Worm (Caenorhabditis elegans) whole organism, young adult: ENCODE data around the gene C55A6.6.

Experiments used
- F39B2.1 ChIP-seq: fragments of 200-800 bp; sonication (Bioruptor generic); IDR thresholded peaks from 2 replicates; pipeline ENCODE4 v1.3.6; 2022; ENCODE audit warnings: missing genetic modification reagents, missing genetic modification characterization, missing compliant biosample characterization
- F52B5.7 ChIP-seq: sonication (generic microtip); optimal IDR thresholded peaks from 2 replicates; lab custom pipeline; 2016; ENCODE audit warnings: mild to moderate bottlenecking, missing genetic modification characterization, missing compliant biosample characterization
- F57A8.1 ChIP-seq: fragments of 200-800 bp; sonication (Bioruptor generic); optimal IDR thresholded peaks from 2 replicates; lab custom pipeline; 2018; ENCODE audit warnings: mild to moderate bottlenecking, missing genetic modification characterization, moderate library complexity, missing compliant biosample characterization
- ceh-100 ChIP-seq: fragments of 200-800 bp; sonication (Bioruptor generic); IDR thresholded peaks from 2 replicates; pipeline ENCODE4 v1.3.6; 2022; ENCODE audit warnings: missing genetic modification reagents, missing genetic modification characterization, missing compliant biosample characterization
- let-607 ChIP-seq, 2 experiments: fragments of 200-800 bp in 1 of 2; sonication (Bioruptor generic) in 1 of 2; sonication (generic microtip) in 1 of 2; optimal IDR thresholded peaks; 2 replicates each; lab custom pipeline; 2016 to 2018; ENCODE audit warnings: mild to moderate bottlenecking in 2 of 2, missing compliant biosample characterization in 2 of 2, missing genetic modification characterization in 2 of 2, moderate library complexity in 2 of 2, missing genotype in 1 of 2
- lin-26 ChIP-seq: fragments of 200-800 bp; sonication (Bioruptor generic); IDR thresholded peaks from 2 replicates; pipeline ENCODE4 v1.3.6; 2022; ENCODE audit warnings: missing genetic modification reagents, missing genetic modification characterization, missing compliant biosample characterization
- lin-54 ChIP-seq: fragments of 200-800 bp; sonication (Bioruptor generic); optimal IDR thresholded peaks from 2 replicates; lab custom pipeline; 2018; ENCODE audit warnings: mild to moderate bottlenecking, missing genetic modification characterization, missing compliant biosample characterization
- pha-4 ChIP-seq: fragments of 150-350 bp; sonication (generic microtip); optimal IDR thresholded peaks from 2 replicates; lab custom pipeline; 2014; ENCODE audit warnings: missing biosample characterization, missing genetic modification reagents, missing genetic modification characterization
- snpc-4 ChIP-seq, 5 experiments: fragments of 150-350 bp in 1 of 5; sonication (generic microtip) in 4 of 5; optimal IDR thresholded peaks; 2 replicates each; lab custom pipeline; 2014 to 2018; ENCODE audit warnings: missing genetic modification characterization in 5 of 5, missing biosample characterization in 3 of 5, antibody characterized with exemption in 2 of 5, mild to moderate bottlenecking in 2 of 5, missing compliant biosample characterization in 2 of 5, missing genotype in 2 of 5, moderate library complexity in 2 of 5, missing genetic modification reagents in 1 of 5
- unc-62 ChIP-seq: fragments of 150-350 bp; optimal IDR thresholded peaks from 2 replicates; lab custom pipeline; 2014; ENCODE audit warnings: missing biosample characterization, missing genetic modification reagents, missing genetic modification characterization
- ztf-22 ChIP-seq: fragments of 200-800 bp; sonication (Bioruptor generic); optimal IDR thresholded peaks from 2 replicates; lab custom pipeline; 2018; ENCODE audit warnings: mild to moderate bottlenecking, missing genetic modification characterization, moderate library complexity, missing compliant biosample characterization

DNA sequence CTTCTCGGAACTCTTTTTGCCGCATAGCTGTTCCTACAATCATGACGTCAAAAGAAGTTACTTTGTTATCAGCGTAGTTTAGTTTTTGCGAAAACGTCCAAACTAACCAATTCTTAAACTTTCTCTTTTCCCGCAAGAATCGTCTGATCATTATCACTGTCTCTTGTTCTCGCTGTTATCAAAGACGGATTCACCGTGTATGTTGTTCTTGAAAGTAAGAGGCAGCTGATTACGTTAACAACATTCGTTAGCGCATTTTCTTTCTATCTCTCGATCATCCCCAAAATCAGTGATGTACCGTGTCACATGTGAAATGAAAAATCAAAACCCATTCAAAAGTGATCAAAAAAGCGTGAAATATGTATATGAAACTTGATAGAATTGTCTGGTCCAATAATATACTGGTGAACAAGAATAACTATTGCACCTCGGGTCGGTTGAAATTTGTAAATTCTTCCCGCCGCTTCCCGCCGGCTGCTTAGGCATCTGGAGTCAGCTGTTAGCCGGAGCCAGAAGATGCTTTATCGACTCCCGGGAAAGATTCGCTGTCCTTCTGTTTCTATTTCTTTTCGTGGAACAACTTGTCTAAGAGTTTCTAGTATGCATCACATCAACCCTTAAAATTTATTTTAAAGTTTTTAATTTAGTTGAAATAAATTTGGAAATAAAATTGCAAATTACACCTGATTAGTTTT, 20.1 kb upstream of the C55A6.6 start:
- TF ChIP-seq F39B2.1 (GFP tag; lab: Robert Waterston, UW) (no peak), F52B5.7 (tag; lab: Kevin White, UChicago) (no peak), pha-4 (tag; lab: Kevin White, UChicago) (no peak), ceh-100 (no peak), ztf-22 (GFP tag; lab: Kevin White, UChicago) (no peak), snpc-4 (GFP tag; optimal IDR thresholded peaks at IDR 0.05; lab: Kevin White, UChicago) (no peak), snpc-4 (tag; optimal IDR thresholded peaks at IDR 0.05; lab: Kevin White, UChicago) (no peak), let-607 (tag; optimal IDR thresholded peaks at IDR 0.05; lab: Kevin White, UChicago) (no peak), F57A8.1 (GFP tag; lab: Kevin White, UChicago) (no peak), lin-26 (GFP tag; lab: Robert Waterston, UW) (no peak), lin-54 (GFP tag; lab: Kevin White, UChicago) (no peak), unc-62 (GFP tag; lab: Kevin White, UChicago) (no peak)
